Fruit fly (Drosophila melanogaster) whole organism, embryonic: ENCODE measurements around the gene CG33269.

ENCODE experiments used
- B-H1 ChIP-seq: fragments of 200-800 bp; sonication (Bioruptor generic); IDR thresholded peaks from 3 replicates; pipeline ENCODE4 v1.3.6; 2022; ENCODE audit warnings: missing biosample characterization, missing genetic modification characterization
- B-H2 ChIP-seq: fragments of 200-800 bp; sonication (Bioruptor generic); optimal IDR thresholded peaks from 2 replicates; lab custom pipeline; 2018; ENCODE audit warnings: missing biosample characterization, mild to moderate bottlenecking, missing genetic modification characterization
- C15 ChIP-seq: fragments of 200-800 bp; sonication (Bioruptor generic); IDR thresholded peaks from 3 replicates; pipeline ENCODE4 v1.3.6; 2022; ENCODE audit warnings: missing biosample characterization, missing genetic modification characterization
- CG10565 ChIP-seq: fragments of 200-800 bp; sonication (Bioruptor generic); optimal IDR thresholded peaks from 3 replicates; lab custom pipeline; 2016; ENCODE audit warnings: missing biosample characterization, mild to moderate bottlenecking, missing genetic modification characterization
- CG11398 ChIP-seq: fragments of 200-800 bp; sonication (Bioruptor generic); optimal IDR thresholded peaks from 2 replicates; lab custom pipeline; 2016; ENCODE audit warnings: missing biosample characterization, missing genetic modification characterization
- CG15269 ChIP-seq: fragments of 200-800 bp; sonication (Bioruptor generic); optimal IDR thresholded peaks from 2 replicates; lab custom pipeline; 2018; ENCODE audit warnings: missing biosample characterization, mild to moderate bottlenecking, missing genetic modification characterization, moderate library complexity
- CG15479 ChIP-seq: fragments of 200-800 bp; sonication (Bioruptor generic); optimal IDR thresholded peaks from 3 replicates; lab custom pipeline; 2019; ENCODE audit warnings: missing biosample characterization, mild to moderate bottlenecking, missing genetic modification characterization, moderate library complexity
- CG1647 ChIP-seq: fragments of 200-800 bp; sonication (Bioruptor generic); optimal IDR thresholded peaks from 3 replicates; lab custom pipeline; 2016; ENCODE audit warnings: missing biosample characterization, missing genetic modification characterization
- CG16813 ChIP-seq: fragments of 200-800 bp; sonication (Bioruptor generic); IDR thresholded peaks from 3 replicates; pipeline ENCODE4 v1.3.6; 2022; ENCODE audit warnings: missing biosample characterization, missing genetic modification characterization; ENCODE audit not compliant: partially characterized antibody
- CG17385 ChIP-seq: fragments of 200-800 bp; sonication (Bioruptor generic); optimal IDR thresholded peaks from 3 replicates; lab custom pipeline; 2018; ENCODE audit warnings: missing biosample characterization, mild to moderate bottlenecking, missing genetic modification characterization
- CG18619 ChIP-seq: fragments of 200-800 bp; sonication (Bioruptor generic); optimal IDR thresholded peaks from 3 replicates; lab custom pipeline; 2017; ENCODE audit warnings: missing biosample characterization, mild to moderate bottlenecking, missing genetic modification characterization
- CG3726 ChIP-seq: fragments of 200-800 bp; sonication (Bioruptor generic); IDR thresholded peaks from 3 replicates; pipeline ENCODE4, ENCODE4 v1.3.6; 2022; ENCODE audit warnings: missing biosample characterization, missing genetic modification characterization
- CG3847 ChIP-seq: fragments of 200-800 bp; sonication (Bioruptor generic); IDR thresholded peaks from 2 replicates; pipeline ENCODE4 v1.3.6; 2022; ENCODE audit warnings: missing biosample characterization, missing genetic modification characterization
- CG4707 ChIP-seq: fragments of 200-800 bp; sonication (Bioruptor generic); optimal IDR thresholded peaks from 2 replicates; lab custom pipeline; 2018; ENCODE audit warnings: missing biosample characterization, mild to moderate bottlenecking, missing genetic modification characterization, moderate library complexity
- CG5245 ChIP-seq: fragments of 200-800 bp; sonication (Bioruptor generic); optimal IDR thresholded peaks from 3 replicates; lab custom pipeline; 2016; ENCODE audit warnings: missing biosample characterization, missing genetic modification characterization
- CG8089 ChIP-seq: fragments of 200-800 bp; sonication (Bioruptor generic); optimal IDR thresholded peaks from 3 replicates; lab custom pipeline; 2016; ENCODE audit warnings: missing biosample characterization, missing genetic modification characterization
- CG9437 ChIP-seq: fragments of 200-800 bp; sonication (Bioruptor generic); optimal IDR thresholded peaks from 2 replicates; lab custom pipeline; 2018; ENCODE audit warnings: missing biosample characterization, mild to moderate bottlenecking, missing genetic modification characterization
- Dbx ChIP-seq: fragments of 200-800 bp; sonication (Bioruptor generic); IDR thresholded peaks from 3 replicates; pipeline ENCODE4 v1.3.6; 2022; ENCODE audit warnings: missing biosample characterization, missing genetic modification characterization
- Dp ChIP-seq: fragments of 200-800 bp; sonication (Bioruptor generic); optimal IDR thresholded peaks from 2 replicates; lab custom pipeline; 2018; ENCODE audit warnings: missing biosample characterization, mild to moderate bottlenecking, missing genetic modification characterization, moderate library complexity
- E2f1 ChIP-seq: fragments of 200-800 bp; sonication (Bioruptor generic); IDR thresholded peaks from 2 replicates; pipeline ENCODE4 v1.3.6; 2022; ENCODE audit warnings: missing biosample characterization, missing genetic modification characterization
- Ets65A ChIP-seq: fragments of 200-800 bp; sonication (Bioruptor generic); peaks from one replicate; lab custom pipeline; 2016; ENCODE audit warnings: missing biosample characterization, missing genetic modification characterization
- Hr39 ChIP-seq: fragments of >200 bp; optimal IDR thresholded peaks from 2 replicates; lab custom pipeline; 2017
- Jarid2 ChIP-seq: fragments of 200-800 bp; sonication (Bioruptor generic); optimal IDR thresholded peaks from 3 replicates; lab custom pipeline; 2017; ENCODE audit warnings: mild to moderate bottlenecking, missing biosample characterization, missing genetic modification reagents, missing genetic modification characterization
- Mes4 ChIP-seq: fragments of 200-800 bp; sonication (Bioruptor generic); optimal IDR thresholded peaks from 2 replicates; lab custom pipeline; 2016; ENCODE audit warnings: missing biosample characterization, missing genetic modification characterization
- NC2α ChIP-seq: fragments of 200-800 bp; sonication (Bioruptor generic); optimal IDR thresholded peaks from 2 replicates; lab custom pipeline; 2016; ENCODE audit warnings: missing biosample characterization, missing genetic modification characterization
- Nf-YB ChIP-seq: fragments of 200-800 bp; sonication (Bioruptor generic); optimal IDR thresholded peaks from 3 replicates; lab custom pipeline; 2019; ENCODE audit warnings: missing biosample characterization, mild to moderate bottlenecking, missing genetic modification characterization, moderate library complexity
- Scr ChIP-seq: fragments of 200-800 bp; sonication (Bioruptor generic); IDR thresholded peaks from 2 replicates; pipeline ENCODE4 v1.3.6; 2022; ENCODE audit warnings: missing biosample characterization, missing genetic modification characterization; ENCODE audit not compliant: partially characterized antibody
- Vsx1 ChIP-seq: fragments of 200-800 bp; sonication (Bioruptor generic); optimal IDR thresholded peaks from 2 replicates; lab custom pipeline; 2017; ENCODE audit warnings: missing biosample characterization, mild to moderate bottlenecking, missing genetic modification characterization, missing genetic modification reagents
- cg ChIP-seq: fragments of 200-800 bp; sonication (Bioruptor generic); optimal IDR thresholded peaks from 3 replicates; lab custom pipeline; 2019; ENCODE audit warnings: missing biosample characterization, mild to moderate bottlenecking, missing genetic modification characterization, moderate library complexity
- ems ChIP-seq: fragments of 200-800 bp; sonication (Bioruptor generic); optimal IDR thresholded peaks from 3 replicates; lab custom pipeline; 2016; ENCODE audit warnings: missing biosample characterization, missing genetic modification characterization
- ind ChIP-seq: fragments of 200-800 bp; sonication (Bioruptor generic); optimal IDR thresholded peaks from 3 replicates; lab custom pipeline; 2016; ENCODE audit warnings: missing biosample characterization, missing genetic modification characterization
- jumu ChIP-seq: fragments of 200-800 bp; sonication (Bioruptor generic); optimal IDR thresholded peaks from 3 replicates; lab custom pipeline; 2016; ENCODE audit warnings: missing biosample characterization, missing genetic modification characterization
- lov ChIP-seq, 2 experiments: fragments of 200-800 bp in 1 of 2; fragments of >200 bp in 1 of 2; sonication (Bioruptor generic) in 1 of 2; IDR thresholded peaks in 1 of 2; optimal IDR thresholded peaks in 1 of 2; 2 replicates in 1 of 2; 3 replicates in 1 of 2; pipeline versions ENCODE4 v1.3.6 to Lab custom; 2017 to 2022; ENCODE audit warnings: missing biosample characterization in 1 of 2, missing genetic modification characterization in 1 of 2
- maf-S ChIP-seq: fragments of 200-800 bp; sonication (Bioruptor generic); optimal IDR thresholded peaks from 2 replicates; lab custom pipeline; 2016; ENCODE audit warnings: missing biosample characterization, missing genetic modification characterization
- nom ChIP-seq: fragments of 200-800 bp; sonication (Bioruptor generic); optimal IDR thresholded peaks from 2 replicates; lab custom pipeline; 2017; ENCODE audit warnings: missing biosample characterization, missing genetic modification characterization, mild to moderate bottlenecking, moderate library complexity, missing genetic modification reagents
- oc ChIP-seq: fragments of 200-800 bp; sonication (Bioruptor generic); optimal IDR thresholded peaks from 2 replicates; lab custom pipeline; 2018; ENCODE audit warnings: missing biosample characterization, mild to moderate bottlenecking, missing genetic modification characterization, moderate library complexity
- pzg ChIP-seq: fragments of 200-800 bp; sonication (Bioruptor generic); optimal IDR thresholded peaks from 3 replicates; lab custom pipeline; 2018; ENCODE audit warnings: missing biosample characterization, mild to moderate bottlenecking, missing genetic modification characterization, moderate library complexity
- tgo ChIP-seq: fragments of 200-800 bp; sonication (Bioruptor generic); IDR thresholded peaks from 3 replicates; pipeline ENCODE4 v1.3.6; 2022; ENCODE audit warnings: missing biosample characterization, missing genetic modification characterization
- tll ChIP-seq, 2 experiments: fragments of 200-800 bp in 1 of 2; fragments of >200 bp in 1 of 2; sonication (Bioruptor generic) in 1 of 2; optimal IDR thresholded peaks; 2 replicates each; lab custom pipeline; 2017 to 2019; ENCODE audit warnings: missing biosample characterization in 2 of 2, missing genetic modification characterization in 2 of 2, mild to moderate bottlenecking in 1 of 2, moderate library complexity in 1 of 2
- tx ChIP-seq: fragments of 200-800 bp; sonication (Bioruptor generic); optimal IDR thresholded peaks from 2 replicates; lab custom pipeline; 2016; ENCODE audit warnings: missing biosample characterization, missing genetic modification characterization
- wdn ChIP-seq: fragments of 200-800 bp; sonication (Bioruptor generic); IDR thresholded peaks from 2 replicates; pipeline ENCODE4 v1.3.6; 2022; ENCODE audit warnings: missing biosample characterization, missing genetic modification characterization
- zfh2 ChIP-seq: fragments of 200-800 bp; sonication (Bioruptor generic); optimal IDR thresholded peaks from 2 replicates; lab custom pipeline; 2016; ENCODE audit warnings: missing biosample characterization, missing genetic modification characterization

Gene CG33269

dm6 chr3L:11561946-11562760, 19.8 kb downstream of the CG33269 start, which contains the start of the genes CG7394 and Mob2 (continued):
- TF ChIP-seq C15 (peak; percentile 27; the same call in 1 of the 3 replicates), Jarid2 (peak; percentile 30), CG5245 (GFP tag; lab: Kevin White, UChicago) (peak; percentile 71), oc (tag; lab: Kevin White, UChicago) (peak; percentile 76), tx (peak; percentile 81), B-H1 (peak; percentile 85), zfh2 (GFP tag; lab: Kevin White, UChicago) (peak; percentile 80), B-H2 (GFP tag; lab: Kevin White, UChicago) (peak; percentile 86), NC2α (peak; percentile 17), Dp (GFP tag; lab: Kevin White, UChicago) (peak; percentile 25), pzg (GFP tag; lab: Kevin White, UChicago) (peak; percentile 85), ems (peak; percentile 83), ind (GFP tag; lab: Kevin White, UChicago) (peak; percentile 90), CG3847 (GFP tag; lab: Robert Waterston, UW) (peak; percentile 89), Vsx1 (GFP tag; lab: Kevin White, UChicago) (peak; percentile 59), E2f1 (GFP tag; lab: Robert Waterston, UW) (peak; percentile 89), wdn (GFP tag; lab: Robert Waterston, UW) (peak; percentile 93), tgo (GFP tag; lab: Robert Waterston, UW) (peak; percentile 89), Ets65A (GFP tag; lab: Kevin White, UChicago) (peak; percentile 95), CG4707 (peak; percentile 70), Hr39 (lab: Kevin White, UChicago) (peak; percentile 94), maf-S (GFP tag; lab: Kevin White, UChicago) (no peak), Mes4 (peak; percentile 61), CG8089 (GFP tag; lab: Kevin White, UChicago) (peak; percentile 37), CG11398 (GFP tag; lab: Kevin White, UChicago) (no peak), jumu (GFP tag; lab: Kevin White, UChicago) (peak; percentile 74), Scr (GFP tag; lab: Robert Waterston, UW) (peak; percentile 86), CG15269 (tag; lab: Kevin White, UChicago) (peak; percentile 93), Nf-YB (peak; percentile 73), CG16813 (peak; percentile 89), CG18619 (peak; percentile 75)

- peak; percentile 40 for TF ChIP-seq cg
- TF ChIP-seq tll (GFP tag; optimal IDR thresholded peaks at IDR 0.05; lab: Kevin White, UChicago): peak in 1 of 2 experiments; percentile 6
- no peak for TF ChIP-seq CG9437
- TF ChIP-seq CG15479 (GFP tag; lab: Kevin White, UChicago): no peak
- TF ChIP-seq CG3726 (GFP tag; lab: Robert Waterston, UW): no peak
- TF ChIP-seq CG17385 (GFP tag; lab: Kevin White, UChicago): peak; percentile 57
- peak; percentile 27 for TF ChIP-seq nom (GFP tag; lab: Kevin White, UChicago)
- no peak for TF ChIP-seq Dbx (GFP tag; lab: Robert Waterston, UW)
- no peak for TF ChIP-seq CG1647
- TF ChIP-seq lov (optimal IDR thresholded peaks at IDR 0.05; lab: Kevin White, UChicago): no peak
- 0 out of 3 replicates have a peak, but pooled peaks have one; percentile 18 for TF ChIP-seq lov (GFP tag; IDR thresholded peaks at IDR 0.05; lab: Robert Waterston, UW)
- no peak for TF ChIP-seq CG10565
These were observed 21.1 kb downstream of the CG33269 start for dm6 chr3L:11560885-11561284.
